Worm (Caenorhabditis elegans) whole organism, late embryonic: Measurements from ENCODE around the gene T11F9.7.
"Not testable (repeated sequence)": the region's sequence is repeated elsewhere in the genome, so short reads cannot be mapped to it uniquely, and the experiment has no call there.

Source experiments
- K09A11.1 ChIP-seq: sonication (generic microtip); optimal IDR thresholded peaks from 2 replicates; lab custom pipeline; 2017; ENCODE audit warnings: antibody characterized with exemption, mild to moderate bottlenecking, missing genetic modification characterization, missing compliant biosample characterization; ENCODE audit not compliant: insufficient read depth
- T23F11.4 ChIP-seq: fragments of 200-800 bp; sonication (Bioruptor generic); optimal IDR thresholded peaks from 2 replicates; lab custom pipeline; 2018; ENCODE audit warnings: mild to moderate bottlenecking, missing genetic modification characterization, missing compliant biosample characterization
- ahr-1 ChIP-seq: sonication (generic microtip); optimal IDR thresholded peaks from 2 replicates; lab custom pipeline; 2016; ENCODE audit warnings: missing genetic modification characterization, missing compliant biosample characterization
- ama-1 ChIP-seq: fragments of 150-350 bp; optimal IDR thresholded peaks from 2 replicates; lab custom pipeline; 2014
- ceh-14 ChIP-seq: sonication (generic microtip); optimal IDR thresholded peaks from 2 replicates; lab custom pipeline; 2016; ENCODE audit warnings: missing genotype, missing genetic modification characterization, missing compliant biosample characterization
- ceh-18 ChIP-seq: sonication (generic microtip); optimal IDR thresholded peaks from 2 replicates; lab custom pipeline; 2016; ENCODE audit warnings: missing genetic modification characterization, missing compliant biosample characterization
- ceh-19 ChIP-seq: fragments of 200-800 bp; sonication (Bioruptor generic); optimal IDR thresholded peaks from 2 replicates; lab custom pipeline; 2018; ENCODE audit warnings: mild to moderate bottlenecking, missing genetic modification characterization, missing compliant biosample characterization
- ceh-2 ChIP-seq: sonication (generic microtip); optimal IDR thresholded peaks from 2 replicates; lab custom pipeline; 2016; ENCODE audit warnings: missing genotype, missing genetic modification characterization, missing compliant biosample characterization
- ceh-31 ChIP-seq: sonication (generic microtip); optimal IDR thresholded peaks from 2 replicates; lab custom pipeline; 2016; ENCODE audit warnings: missing genetic modification characterization, missing compliant biosample characterization
- ceh-34 ChIP-seq: sonication (generic microtip); optimal IDR thresholded peaks from 2 replicates; lab custom pipeline; 2016; ENCODE audit warnings: mild to moderate bottlenecking, missing genetic modification characterization, missing compliant biosample characterization
- ceh-45 ChIP-seq: fragments of 200-800 bp; sonication (Bioruptor generic); IDR thresholded peaks from 2 replicates; pipeline ENCODE4 v1.3.6; 2022; ENCODE audit warnings: missing genetic modification reagents, missing genetic modification characterization, missing compliant biosample characterization
- ceh-48 ChIP-seq: sonication (generic microtip); optimal IDR thresholded peaks from 2 replicates; lab custom pipeline; 2016; ENCODE audit warnings: missing genetic modification characterization, inconsistent platforms, missing compliant biosample characterization
- ceh-6 ChIP-seq: fragments of 200-800 bp; sonication (Bioruptor generic); optimal IDR thresholded peaks from 2 replicates; lab custom pipeline; 2018; ENCODE audit warnings: mild to moderate bottlenecking, missing genetic modification characterization, missing compliant biosample characterization
- ceh-9 ChIP-seq: sonication (generic microtip); optimal IDR thresholded peaks from 2 replicates; lab custom pipeline; 2016; ENCODE audit warnings: mild to moderate bottlenecking, missing genetic modification characterization, inconsistent platforms, missing compliant biosample characterization
- dve-1 ChIP-seq: sonication (generic microtip); optimal IDR thresholded peaks from 2 replicates; lab custom pipeline; 2017; ENCODE audit warnings: antibody characterized with exemption, mild to moderate bottlenecking, missing genetic modification characterization, missing compliant biosample characterization
- ets-4 ChIP-seq: sonication (generic microtip); optimal IDR thresholded peaks from 2 replicates; lab custom pipeline; 2016; ENCODE audit warnings: missing genetic modification characterization, missing compliant biosample characterization
- eyg-1 ChIP-seq: sonication (generic microtip); optimal IDR thresholded peaks from 2 replicates; lab custom pipeline; 2016; ENCODE audit warnings: missing genotype, missing genetic modification characterization, missing compliant biosample characterization
- fkh-6 ChIP-seq: sonication (generic microtip); optimal IDR thresholded peaks from 2 replicates; lab custom pipeline; 2016; ENCODE audit warnings: missing genetic modification characterization, missing compliant biosample characterization
- hlh-13 ChIP-seq: fragments of 200-800 bp; sonication (Bioruptor generic); optimal IDR thresholded peaks from 2 replicates; lab custom pipeline; 2018; ENCODE audit warnings: mild to moderate bottlenecking, missing genetic modification characterization, missing compliant biosample characterization
- hlh-15 ChIP-seq: sonication (generic microtip); optimal IDR thresholded peaks from 2 replicates; lab custom pipeline; 2016; ENCODE audit warnings: missing genetic modification characterization, missing compliant biosample characterization
- mec-3 ChIP-seq: sonication (generic microtip); optimal IDR thresholded peaks from 2 replicates; lab custom pipeline; 2016; ENCODE audit warnings: borderline replicate concordance, missing genetic modification characterization, missing compliant biosample characterization
- nhr-11 ChIP-seq: fragments of 150-350 bp; optimal IDR thresholded peaks from 2 replicates; lab custom pipeline; 2014; ENCODE audit warnings: missing biosample characterization, missing genetic modification characterization
- odd-2 ChIP-seq: sonication (generic microtip); optimal IDR thresholded peaks from 2 replicates; lab custom pipeline; 2017; ENCODE audit warnings: antibody characterized with exemption, mild to moderate bottlenecking, missing genetic modification characterization, missing compliant biosample characterization
- pat-9 ChIP-seq: fragments of 200-800 bp; sonication (Bioruptor generic); optimal IDR thresholded peaks from 2 replicates; lab custom pipeline; 2018; ENCODE audit warnings: mild to moderate bottlenecking, missing genetic modification characterization, moderate library complexity, missing compliant biosample characterization
- pax-1 ChIP-seq: fragments of 150-350 bp; optimal IDR thresholded peaks from 2 replicates; lab custom pipeline; 2014; ENCODE audit warnings: missing biosample characterization, missing genetic modification characterization
- pqm-1 ChIP-seq: sonication (generic microtip); optimal IDR thresholded peaks from 2 replicates; lab custom pipeline; 2016; ENCODE audit warnings: missing genetic modification characterization, missing compliant biosample characterization
- rnt-1 ChIP-seq: sonication (generic microtip); optimal IDR thresholded peaks from 2 replicates; lab custom pipeline; 2016; ENCODE audit warnings: missing genetic modification characterization, missing compliant biosample characterization
- sox-2 ChIP-seq: fragments of 200-800 bp; sonication (Bioruptor generic); IDR thresholded peaks from 2 replicates; pipeline ENCODE4 v1.3.6; 2022; ENCODE audit warnings: missing genetic modification reagents, missing genetic modification characterization, missing compliant biosample characterization
- sox-4 ChIP-seq: sonication (generic microtip); optimal IDR thresholded peaks from 2 replicates; lab custom pipeline; 2017; ENCODE audit warnings: mild to moderate bottlenecking, missing genetic modification characterization, inconsistent platforms, missing compliant biosample characterization
- syd-9 ChIP-seq: sonication (generic microtip); optimal IDR thresholded peaks from 2 replicates; lab custom pipeline; 2016; ENCODE audit warnings: mild to moderate bottlenecking, missing genetic modification characterization, moderate library complexity, missing compliant biosample characterization
- tbx-2 ChIP-seq: sonication (generic microtip); optimal IDR thresholded peaks from 2 replicates; lab custom pipeline; 2016; ENCODE audit warnings: missing genetic modification characterization, missing compliant biosample characterization
- tbx-7 ChIP-seq: sonication (generic microtip); optimal IDR thresholded peaks from 2 replicates; lab custom pipeline; 2016; ENCODE audit warnings: missing genotype, missing genetic modification characterization, missing compliant biosample characterization
- unc-42 ChIP-seq: sonication (generic microtip); optimal IDR thresholded peaks from 2 replicates; lab custom pipeline; 2016; ENCODE audit warnings: missing genotype, missing genetic modification characterization, missing compliant biosample characterization
- ztf-16 ChIP-seq: sonication (generic microtip); optimal IDR thresholded peaks from 2 replicates; lab custom pipeline; 2017; ENCODE audit warnings: missing genetic modification characterization, missing compliant biosample characterization

T11F9.7 gene

DNA sequence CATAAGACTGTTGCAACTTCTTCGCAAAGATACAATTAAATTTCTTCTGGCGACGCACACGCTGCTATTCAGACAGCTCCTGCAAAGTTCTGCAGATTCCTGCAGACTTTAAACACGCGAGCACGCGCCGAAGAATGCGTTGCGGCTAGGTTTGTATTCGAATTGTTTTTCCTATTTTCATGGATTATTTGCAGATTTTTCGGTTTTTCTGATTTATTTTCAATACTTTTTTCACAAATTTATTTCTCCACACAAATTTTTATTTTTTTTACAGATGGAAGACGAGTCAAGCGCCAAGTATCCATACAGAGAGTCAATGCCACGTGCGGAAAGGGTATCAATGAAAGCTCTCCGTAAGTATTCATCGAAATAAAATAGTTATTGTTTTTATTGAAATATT is at the start of gene T11F9.7:
T11F9.7 (plus strand) TSS at position 301 of the 400 bp plus-strand sequence.
- not testable (repeated sequence) for TF ChIP-seq pqm-1 (tag; lab: Kevin White, UChicago); T23F11.4 (GFP tag; lab: Kevin White, UChicago); eyg-1

DNA sequence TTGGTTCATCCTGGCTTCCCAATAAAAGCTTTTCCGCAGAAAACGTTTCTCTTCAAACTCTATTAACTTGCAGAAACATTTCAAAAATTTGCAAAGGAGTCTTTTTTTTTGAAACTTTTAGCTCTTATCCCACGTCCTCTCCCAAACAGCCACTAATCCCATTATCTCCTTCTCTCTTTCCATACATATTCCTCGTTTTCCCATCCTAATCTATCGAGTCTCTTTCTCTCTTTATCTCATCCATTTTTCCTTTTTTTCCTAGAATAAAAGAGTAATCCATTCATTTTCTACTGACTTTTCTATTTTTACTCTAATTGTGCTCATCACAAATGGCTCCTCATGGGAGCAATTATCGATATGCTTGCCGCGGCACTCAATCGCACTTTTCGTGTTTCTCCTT is 47.0 kb upstream of the T11F9.7 start:
- no peak for TF ChIP-seq syd-9 (tag; lab: Kevin White, UChicago)
- peak; percentile 19 for TF ChIP-seq ceh-31 (tag; lab: Kevin White, UChicago)
- peak; percentile 83 for TF ChIP-seq unc-42
- TF ChIP-seq, all 69 proteins: peak for 2

DNA sequence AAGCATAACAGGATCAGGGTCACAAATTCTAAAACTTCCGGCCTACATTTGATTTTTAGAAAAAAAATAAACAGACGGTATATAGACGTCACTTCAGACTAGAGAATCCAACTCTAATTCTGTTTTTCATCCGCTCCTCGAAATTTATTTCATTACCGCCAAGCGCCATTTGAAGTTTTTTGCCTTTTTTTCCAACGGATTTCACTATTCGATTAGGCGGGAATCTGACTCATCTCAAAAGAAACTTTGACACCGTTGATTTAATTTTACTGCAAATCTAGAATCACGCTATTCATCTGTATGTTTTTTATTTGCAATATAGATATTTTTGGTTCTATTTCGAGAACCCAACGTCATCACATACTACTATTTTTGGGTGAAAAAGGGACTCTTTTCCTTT is 44.9 kb upstream of the T11F9.7 start:
- no peak for TF ChIP-seq syd-9 (tag; lab: Kevin White, UChicago)
- TF ChIP-seq unc-42, result peak; percentile 40
- TF ChIP-seq, all 69 proteins: peak for 1

DNA sequence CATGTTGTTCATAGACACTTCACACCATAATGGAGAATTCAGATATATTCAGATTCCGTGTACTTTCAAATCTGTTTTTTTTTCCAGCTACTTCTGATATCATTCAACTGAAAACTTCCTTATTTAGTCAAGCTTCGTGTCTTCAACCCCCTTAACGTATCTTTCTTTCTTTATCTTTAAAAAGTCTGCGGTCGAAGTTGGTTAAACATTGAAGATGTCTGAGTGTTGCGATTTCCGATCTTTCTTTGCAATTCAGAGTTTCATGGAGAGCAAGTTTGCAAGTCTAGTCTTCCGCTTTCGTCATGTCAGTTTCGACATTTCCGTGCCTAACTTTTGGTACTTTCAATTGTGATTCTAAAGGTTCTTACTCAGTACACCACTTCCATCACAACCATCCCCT is 40.5 kb upstream of the T11F9.7 start:
- no peak for TF ChIP-seq ceh-48 (tag; lab: Kevin White, UChicago)
- no peak for TF ChIP-seq dve-1 (tag; lab: Kevin White, UChicago)
- TF ChIP-seq pax-1, result no peak
- TF ChIP-seq hlh-13 (GFP tag; lab: Kevin White, UChicago), result no peak
- no peak for TF ChIP-seq pat-9
- no peak for TF ChIP-seq K09A11.1 (tag; lab: Kevin White, UChicago)
- TF ChIP-seq ceh-45, result no peak
- no peak for TF ChIP-seq T23F11.4 (GFP tag; lab: Kevin White, UChicago)
- TF ChIP-seq ceh-6 (GFP tag; lab: Kevin White, UChicago), result no peak
- no peak for TF ChIP-seq ceh-19 (GFP tag; lab: Kevin White, UChicago)
- no peak for TF ChIP-seq ahr-1
- no peak for TF ChIP-seq ztf-16 (tag; lab: Kevin White, UChicago)
- no peak for TF ChIP-seq sox-2 (GFP tag; lab: Robert Waterston, UW)
- TF ChIP-seq sox-4 (tag; lab: Kevin White, UChicago), result no peak

DNA sequence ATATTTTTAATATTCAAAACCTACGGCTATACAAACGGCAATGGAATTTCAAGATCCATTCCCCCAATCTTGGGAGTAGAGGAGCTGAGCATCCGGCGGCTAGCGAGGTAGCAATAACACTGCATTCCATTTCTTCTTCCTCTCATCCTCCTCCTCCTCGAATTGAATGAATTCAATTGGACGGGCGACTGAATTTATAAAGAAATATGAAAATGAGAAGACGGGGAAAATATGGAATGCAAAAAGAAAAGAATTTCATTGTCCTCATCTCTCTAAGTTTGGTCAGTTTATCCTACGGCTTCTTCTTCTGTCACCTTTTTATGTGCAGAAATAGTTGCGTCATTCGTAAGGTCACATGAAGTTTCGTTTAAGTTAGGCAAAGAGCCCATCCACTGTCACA is 39.3 kb upstream of the T11F9.7 start:
- TF ChIP-seq unc-42, result peak; percentile 39
- TF ChIP-seq nhr-11, result no peak
- TF ChIP-seq ceh-2 (tag; lab: Kevin White, UChicago), result no peak
- no peak for TF ChIP-seq mec-3 (tag; lab: Kevin White, UChicago)

DNA sequence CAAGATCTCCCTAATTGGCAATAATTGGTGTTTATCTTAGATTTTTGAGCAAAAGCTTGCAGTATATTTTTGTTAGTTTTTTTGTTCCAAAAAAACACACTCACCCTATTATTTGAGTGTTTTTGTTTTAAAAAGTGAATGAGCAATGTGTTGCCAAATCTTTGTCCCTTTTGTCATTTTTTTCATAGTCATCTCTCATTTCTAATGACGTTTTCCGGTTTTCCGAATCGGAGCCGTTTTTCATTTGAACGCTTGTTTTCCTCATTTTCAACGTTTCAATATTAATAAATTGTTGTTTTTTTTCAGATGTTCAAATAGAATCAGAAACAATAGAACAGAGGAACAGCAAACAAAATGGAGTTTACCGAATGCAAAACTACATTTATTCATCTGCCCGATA is 37.3 kb upstream of the T11F9.7 start, which contains the start of gene dmsr-1:
dmsr-1 (plus strand) TSS at position 301 of the 400 bp plus-strand sequence.
- TF ChIP-seq ceh-34 (tag; lab: Kevin White, UChicago), result no peak
- TF ChIP-seq ceh-18 (tag; lab: Kevin White, UChicago), result no peak
- TF ChIP-seq odd-2, result no peak
- TF ChIP-seq ceh-45, result no peak
- no peak for TF ChIP-seq rnt-1 (tag; lab: Kevin White, UChicago)
- TF ChIP-seq nhr-11, result no peak
- TF ChIP-seq fkh-6 (tag; lab: Kevin White, UChicago), result no peak
- TF ChIP-seq ceh-14 (tag; lab: Kevin White, UChicago), result no peak
- no peak for TF ChIP-seq ama-1 (lab: Kevin White, UChicago)

DNA sequence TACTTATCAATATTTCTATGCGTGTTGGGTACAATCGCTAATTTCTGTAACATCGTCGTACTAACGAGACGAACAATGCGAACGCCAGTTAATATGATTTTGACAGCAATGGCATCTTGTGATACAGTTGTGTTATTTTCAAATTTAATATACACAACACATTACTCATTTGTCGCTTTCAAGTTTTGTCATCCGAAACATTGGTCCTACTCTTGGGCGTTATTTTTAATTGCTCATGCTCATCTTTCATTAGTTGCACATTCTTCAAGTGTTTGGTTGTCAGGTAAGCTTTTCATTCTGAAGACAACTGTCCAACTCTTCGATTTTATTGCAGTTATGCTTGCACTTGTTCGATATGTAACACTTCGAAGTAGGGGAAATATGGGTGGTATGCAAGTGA is 36.5 kb upstream of the T11F9.7 start:
- no peak for TF ChIP-seq tbx-2
- no peak for TF ChIP-seq tbx-7 (tag; lab: Kevin White, UChicago)
- no peak for TF ChIP-seq hlh-15 (tag; lab: Kevin White, UChicago)
- no peak for TF ChIP-seq ets-4 (tag; lab: Kevin White, UChicago)
- no peak for TF ChIP-seq ceh-9 (tag; lab: Kevin White, UChicago)
- no peak for TF ChIP-seq syd-9 (tag; lab: Kevin White, UChicago)
- TF ChIP-seq rnt-1 (tag; lab: Kevin White, UChicago), result no peak
- TF ChIP-seq ceh-18 (tag; lab: Kevin White, UChicago), result no peak
- no peak for TF ChIP-seq pqm-1 (tag; lab: Kevin White, UChicago)
